Worm (Caenorhabditis elegans): ENCODE measurements around the gene nhr-57.

DNA sequence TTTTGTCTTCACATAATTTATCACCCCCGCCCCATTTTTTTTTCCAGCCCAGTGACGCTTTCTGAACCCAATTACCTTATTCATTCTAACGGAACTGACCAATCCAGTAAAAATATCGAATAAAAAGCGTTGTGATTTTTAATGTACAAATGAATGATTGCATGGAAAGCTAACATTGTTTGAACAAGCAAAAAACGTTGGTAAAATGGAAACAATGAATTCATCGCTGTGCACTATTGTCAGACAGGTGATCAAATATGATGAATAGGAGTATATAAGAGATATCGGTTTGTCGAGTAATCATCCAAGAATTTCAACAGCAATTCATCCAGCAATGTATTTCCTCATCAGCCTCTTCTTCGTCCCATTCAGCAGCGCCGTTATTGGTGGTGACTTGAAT lies 2.1 kb upstream of the nhr-57 start, which contains the start of gene phat-4:
- TF ChIP-seq flt-1 (GFP tag; IDR thresholded peaks at IDR 0.05) (no peak), med-1 (GFP tag; optimal IDR thresholded peaks at IDR 0.05; ENCODE audit: insufficient read depth) (no peak), T22C8.4 (GFP tag; IDR thresholded peaks at IDR 0.05) (no peak), ref-1 (GFP tag; conservative IDR thresholded peaks at IDR 0.05) (no peak), cog-1 (tag; optimal IDR thresholded peaks at IDR 0.05) (no peak)

Measured in whole organism, midembryonic.